Fruit fly (Drosophila melanogaster) whole organism, embryonic: ENCODE results near the gene Nepl20.
A peak's percentile ranks its signal among the peaks of the same experiment; 100 is the strongest.

ENCODE experiments used
- Atf-2 ChIP-seq: fragments of 200-800 bp; sonication (Bioruptor generic); optimal IDR thresholded peaks from 2 replicates; lab custom pipeline; 2016; ENCODE audit warnings: missing biosample characterization, missing genetic modification characterization
- CG12104 ChIP-seq: fragments of 200-800 bp; sonication (Bioruptor generic); optimal IDR thresholded peaks from 3 replicates; lab custom pipeline; 2016; ENCODE audit warnings: missing biosample characterization, missing genetic modification characterization
- CG12236 ChIP-seq: fragments of 200-800 bp; sonication (Bioruptor generic); optimal IDR thresholded peaks from 2 replicates; lab custom pipeline; 2016; ENCODE audit warnings: missing biosample characterization, missing genetic modification characterization
- CG14667 ChIP-seq: fragments of 200-800 bp; sonication (Bioruptor generic); IDR thresholded peaks from 2 replicates; pipeline ENCODE4 v1.3.6; 2022; ENCODE audit warnings: missing biosample characterization, missing genetic modification characterization
- CG15514 ChIP-seq: fragments of 200-800 bp; sonication (Bioruptor generic); optimal IDR thresholded peaks from 3 replicates; lab custom pipeline; 2017; ENCODE audit warnings: missing biosample characterization, missing genetic modification characterization, mild to moderate bottlenecking, moderate library complexity, missing genetic modification reagents
- CG17568 ChIP-seq: fragments of 200-800 bp; sonication (Bioruptor generic); optimal IDR thresholded peaks from 2 replicates; lab custom pipeline; 2018; ENCODE audit warnings: missing biosample characterization, mild to moderate bottlenecking, missing genetic modification characterization, moderate library complexity
- CG18262 ChIP-seq: fragments of 200-800 bp; optimal IDR thresholded peaks from 3 replicates; lab custom pipeline; 2019; ENCODE audit warnings: missing biosample characterization, mild to moderate bottlenecking, missing genetic modification characterization, moderate library complexity
- CG18599 ChIP-seq: fragments of 200-800 bp; sonication (Bioruptor generic); optimal IDR thresholded peaks from 3 replicates; lab custom pipeline; 2017; ENCODE audit warnings: missing biosample characterization, missing genetic modification characterization, mild to moderate bottlenecking, moderate library complexity, missing genetic modification reagents
- CG2199 ChIP-seq: fragments of 200-800 bp; sonication (Bioruptor generic); IDR thresholded peaks from 3 replicates; pipeline ENCODE4 v1.3.6; 2022; ENCODE audit warnings: missing biosample characterization, missing genetic modification characterization
- CG31388 ChIP-seq: fragments of 200-800 bp; sonication (Bioruptor generic); optimal IDR thresholded peaks from 2 replicates; lab custom pipeline; 2016; ENCODE audit warnings: missing biosample characterization, missing genetic modification characterization
- CG3407 ChIP-seq: fragments of 200-800 bp; sonication (Bioruptor generic); optimal IDR thresholded peaks from 2 replicates; lab custom pipeline; 2018; ENCODE audit warnings: missing biosample characterization, mild to moderate bottlenecking, missing genetic modification characterization
- CG34422 ChIP-seq: fragments of 200-800 bp; sonication (Bioruptor generic); IDR thresholded peaks from 3 replicates; pipeline ENCODE4 v1.3.6; 2022; ENCODE audit warnings: missing biosample characterization, missing genetic modification characterization
- CG4404 ChIP-seq: fragments of 200-800 bp; sonication (Bioruptor generic); IDR thresholded peaks from 2 replicates; pipeline ENCODE4 v1.3.6; 2022; ENCODE audit warnings: missing biosample characterization, missing genetic modification characterization
- CG6683 ChIP-seq: fragments of 200-800 bp; sonication (Bioruptor generic); optimal IDR thresholded peaks from 2 replicates; lab custom pipeline; 2017; ENCODE audit warnings: missing biosample characterization, mild to moderate bottlenecking, missing genetic modification characterization, missing genetic modification reagents
- CG8478 ChIP-seq: fragments of >200 bp; optimal IDR thresholded peaks from 2 replicates; lab custom pipeline; 2018
- CG9727 ChIP-seq: fragments of 200-800 bp; sonication (Bioruptor generic); optimal IDR thresholded peaks from 3 replicates; lab custom pipeline; 2017; ENCODE audit warnings: missing biosample characterization, mild to moderate bottlenecking, missing genetic modification characterization
- Chrac-16 ChIP-seq: fragments of 200-800 bp; sonication (Bioruptor generic); optimal IDR thresholded peaks from 3 replicates; lab custom pipeline; 2016; ENCODE audit warnings: missing biosample characterization, missing genetic modification characterization
- D ChIP-seq, 2 experiments: fragments of 200-800 bp in 1 of 2; fragments of >200 bp in 1 of 2; sonication (Bioruptor generic) in 1 of 2; optimal IDR thresholded peaks; 2 replicates in 1 of 2; 3 replicates in 1 of 2; lab custom pipeline; 2017; ENCODE audit warnings: mild to moderate bottlenecking in 1 of 2, missing biosample characterization in 1 of 2, missing genetic modification characterization in 1 of 2, missing genetic modification reagents in 1 of 2
- E2f1 ChIP-seq: fragments of 200-800 bp; sonication (Bioruptor generic); IDR thresholded peaks from 2 replicates; pipeline ENCODE4 v1.3.6; 2022; ENCODE audit warnings: missing biosample characterization, missing genetic modification characterization
- Elba2 ChIP-seq: fragments of 200-800 bp; sonication (Bioruptor generic); optimal IDR thresholded peaks from 3 replicates; lab custom pipeline; 2016; ENCODE audit warnings: missing biosample characterization, missing genetic modification characterization
- Fer1 ChIP-seq: fragments of 200-800 bp; sonication (Bioruptor generic); optimal IDR thresholded peaks from 2 replicates; lab custom pipeline; 2017; ENCODE audit warnings: missing biosample characterization, mild to moderate bottlenecking, missing genetic modification characterization
- HHEX ChIP-seq: fragments of 200-800 bp; sonication (Bioruptor generic); optimal IDR thresholded peaks from 3 replicates; lab custom pipeline; 2017; ENCODE audit warnings: missing biosample characterization, mild to moderate bottlenecking, missing genetic modification characterization, missing genetic modification reagents
- HLH3B ChIP-seq: fragments of 200-800 bp; sonication (Bioruptor generic); IDR thresholded peaks from 2 replicates; pipeline ENCODE4 v1.3.6; 2022; ENCODE audit warnings: missing biosample characterization, missing genetic modification characterization
- Jarid2 ChIP-seq: fragments of 200-800 bp; sonication (Bioruptor generic); optimal IDR thresholded peaks from 3 replicates; lab custom pipeline; 2017; ENCODE audit warnings: mild to moderate bottlenecking, missing biosample characterization, missing genetic modification reagents, missing genetic modification characterization
- Lim3 ChIP-seq: fragments of 200-800 bp; sonication (Bioruptor generic); IDR thresholded peaks from 2 replicates; pipeline ENCODE4 v1.3.6; 2022; ENCODE audit warnings: missing biosample characterization, missing genetic modification characterization
- Lpt ChIP-seq: fragments of >200 bp; optimal IDR thresholded peaks from 2 replicates; lab custom pipeline; 2018; ENCODE audit warnings: missing biosample characterization, missing genetic modification characterization
- Nf-YA ChIP-seq: fragments of 200-800 bp; sonication (Bioruptor generic); IDR thresholded peaks from 2 replicates; pipeline ENCODE4 v1.3.6; 2022; ENCODE audit warnings: missing biosample characterization, missing genetic modification characterization
- Opbp ChIP-seq: fragments of 200-800 bp; sonication (Bioruptor generic); IDR thresholded peaks from 3 replicates; pipeline ENCODE4 v1.3.6; 2022; ENCODE audit warnings: missing biosample characterization, missing genetic modification characterization; ENCODE audit not compliant: partially characterized antibody
- Sry-δ ChIP-seq: fragments of 200-800 bp; sonication (Bioruptor generic); optimal IDR thresholded peaks from 2 replicates; lab custom pipeline; 2016; ENCODE audit warnings: missing biosample characterization, missing genetic modification characterization
- aop ChIP-seq: fragments of 200-800 bp; sonication (Bioruptor generic); IDR thresholded peaks from 2 replicates; pipeline ENCODE4 v1.3.6; 2022; ENCODE audit warnings: missing biosample characterization, missing genetic modification characterization
- ap ChIP-seq: fragments of 200-800 bp; sonication (Bioruptor generic); IDR thresholded peaks from 2 replicates; pipeline ENCODE4 v1.3.6; 2022; ENCODE audit warnings: missing biosample characterization, missing genetic modification characterization
- bab2 ChIP-seq: fragments of 200-800 bp; sonication (Bioruptor generic); optimal IDR thresholded peaks from 2 replicates; lab custom pipeline; 2016; ENCODE audit warnings: missing biosample characterization, missing genetic modification characterization
- bcd ChIP-seq: fragments of 200-800 bp; sonication (Bioruptor generic); optimal IDR thresholded peaks from 2 replicates; lab custom pipeline; 2017; ENCODE audit warnings: missing biosample characterization, mild to moderate bottlenecking, missing genetic modification characterization
- cwo ChIP-seq: fragments of 200-800 bp; sonication (Bioruptor generic); optimal IDR thresholded peaks from 3 replicates; lab custom pipeline; 2017; ENCODE audit warnings: missing biosample characterization, missing genetic modification characterization, mild to moderate bottlenecking, moderate library complexity, missing genetic modification reagents
- disco-r ChIP-seq: fragments of 200-800 bp; sonication (Bioruptor generic); optimal IDR thresholded peaks from 2 replicates; lab custom pipeline; 2016; ENCODE audit warnings: missing biosample characterization, missing genetic modification characterization
- dpn ChIP-seq, 2 experiments: fragments of 200-800 bp; sonication (Bioruptor generic); optimal IDR thresholded peaks; 3 replicates each; lab custom pipeline; 2016; ENCODE audit warnings: missing biosample characterization in 2 of 2, missing genetic modification characterization in 2 of 2
- esg ChIP-seq: fragments of 200-800 bp; sonication (Bioruptor generic); conservative IDR thresholded peaks from 2 replicates; pipeline ENCODE4 v1.3.6; 2022; ENCODE audit warnings: missing biosample characterization, missing genetic modification characterization
- gce ChIP-seq: fragments of 200-800 bp; sonication (Bioruptor generic); IDR thresholded peaks from 3 replicates; pipeline ENCODE4 v1.3.6; 2022; ENCODE audit warnings: missing biosample characterization, missing genetic modification characterization
- grn ChIP-seq: fragments of 200-800 bp; sonication (Bioruptor generic); optimal IDR thresholded peaks from 3 replicates; lab custom pipeline; 2017; ENCODE audit warnings: missing biosample characterization, missing genetic modification characterization
- gsb ChIP-seq: fragments of 200-800 bp; sonication (Bioruptor generic); IDR thresholded peaks from 2 replicates; pipeline ENCODE4 v1.3.6; 2022; ENCODE audit warnings: missing biosample characterization, missing genetic modification characterization
- gsb-n ChIP-seq: fragments of 200-800 bp; sonication (Bioruptor generic); optimal IDR thresholded peaks from 3 replicates; lab custom pipeline; 2018; ENCODE audit warnings: missing biosample characterization, mild to moderate bottlenecking, missing genetic modification characterization
- her ChIP-seq: fragments of 200-800 bp; sonication (Bioruptor generic); optimal IDR thresholded peaks from 2 replicates; lab custom pipeline; 2016; ENCODE audit warnings: missing biosample characterization, missing genetic modification characterization
- insv ChIP-seq, 2 experiments: fragments of 200-800 bp; sonication (Bioruptor generic); optimal IDR thresholded peaks; 3 replicates each; lab custom pipeline; 2016 to 2018; ENCODE audit warnings: missing biosample characterization in 2 of 2, missing genetic modification characterization in 2 of 2
- lab ChIP-seq: fragments of 200-800 bp; sonication (Bioruptor generic); optimal IDR thresholded peaks from 3 replicates; lab custom pipeline; 2017; ENCODE audit warnings: missing biosample characterization, missing genetic modification characterization, mild to moderate bottlenecking, moderate library complexity, missing genetic modification reagents
- pum ChIP-seq: fragments of 200-800 bp; sonication (Bioruptor generic); optimal IDR thresholded peaks from 2 replicates; lab custom pipeline; 2016; ENCODE audit warnings: missing biosample characterization, missing genetic modification characterization
- tap ChIP-seq: fragments of 200-800 bp; optimal IDR thresholded peaks from 3 replicates; lab custom pipeline; 2019; ENCODE audit warnings: missing biosample characterization, mild to moderate bottlenecking, missing genetic modification characterization, moderate library complexity
- tio ChIP-seq: fragments of 200-800 bp; sonication (Bioruptor generic); optimal IDR thresholded peaks from 2 replicates; lab custom pipeline; 2017; ENCODE audit warnings: missing biosample characterization, missing genetic modification characterization, inconsistent platforms
- vnd ChIP-seq: fragments of 200-800 bp; sonication (Bioruptor generic); IDR thresholded peaks from 3 replicates; pipeline ENCODE4 v1.3.6; 2022; ENCODE audit warnings: missing biosample characterization, missing genetic modification characterization; ENCODE audit not compliant: partially characterized antibody
- zen2 ChIP-seq: fragments of 200-800 bp; sonication (Bioruptor generic); IDR thresholded peaks from 3 replicates; pipeline ENCODE4 v1.3.6; 2022; ENCODE audit warnings: missing biosample characterization, missing genetic modification characterization; ENCODE audit not compliant: partially characterized antibody

The Nepl20 gene

dm6 chr3R:28831626-28832267 is 48.8 kb upstream of the Nepl20 start, which contains the start of gene WASp (continued):
- TF ChIP-seq insv (GFP tag; optimal IDR thresholded peaks at IDR 0.05; lab: Kevin White, UChicago) (peak in 1 of 2 experiments; percentile 62), dpn (GFP tag; optimal IDR thresholded peaks at IDR 0.05; lab: Kevin White, UChicago) (peak in 1 of 2 experiments; percentile 78), CG18599 (GFP tag; lab: Kevin White, UChicago) (peak; percentile 53), CG31388 (no peak), esg (GFP tag; lab: Robert Waterston, UW) (no peak), pum (GFP tag; lab: Kevin White, UChicago) (peak; percentile 55), Lim3 (no peak), CG4404 (GFP tag; lab: Robert Waterston, UW) (no peak), gsb-n (no peak), zen2 (GFP tag; lab: Robert Waterston, UW) (no peak; the same call in 2 of the 3 replicates), CG12104 (GFP tag; lab: Kevin White, UChicago) (no peak), gce (GFP tag; lab: Robert Waterston, UW) (0 out of 3 replicates have a peak, but pooled peaks have one; percentile 52), HHEX (GFP tag; lab: Kevin White, UChicago) (peak; percentile 55), Chrac-16 (GFP tag; lab: Kevin White, UChicago) (no peak), cwo (GFP tag; lab: Kevin White, UChicago) (no peak), ap (GFP tag; lab: Robert Waterston, UW) (0 out of 2 replicates have a peak, but pooled peaks have one; percentile 34), D (optimal IDR thresholded peaks at IDR 0.05; lab: Kevin White, UChicago) (no peak), D (GFP tag; optimal IDR thresholded peaks at IDR 0.05; lab: Kevin White, UChicago) (peak; percentile 48), Lpt (no peak), CG17568 (no peak), Opbp (peak; percentile 75; the same call in 2 of the 3 replicates), bab2 (GFP tag; lab: Kevin White, UChicago) (peak; percentile 68), CG6683 (GFP tag; lab: Kevin White, UChicago) (peak; percentile 42), tio (no peak), CG8478 (lab: Kevin White, UChicago) (no peak), CG9727 (GFP tag; lab: Kevin White, UChicago) (peak; percentile 73), CG34422 (GFP tag; lab: Robert Waterston, UW) (peak; percentile 35; the same call in 1 of the 3 replicates), Sry-δ (GFP tag; lab: Kevin White, UChicago) (peak; percentile 94), Atf-2 (GFP tag; lab: Kevin White, UChicago) (peak; percentile 39), disco-r (GFP tag; lab: Kevin White, UChicago) (peak; percentile 78), bcd (peak; percentile 80), lab (peak; percentile 81), tap (tag; lab: Kevin White, UChicago) (no peak), CG14667 (GFP tag; lab: Robert Waterston, UW) (peak; percentile 30; the same call in 1 of the 2 replicates), aop (peak; percentile 99), Elba2 (peak; percentile 51), CG15514 (GFP tag; lab: Kevin White, UChicago) (peak; percentile 88), Fer1 (no peak), Jarid2 (GFP tag; lab: Kevin White, UChicago) (no peak), her (GFP tag; lab: Kevin White, UChicago) (peak; percentile 82), gsb (GFP tag; lab: Robert Waterston, UW) (peak; percentile 45; the same call in 1 of the 2 replicates), E2f1 (peak; percentile 66), CG18262 (tag; lab: Kevin White, UChicago) (no peak), grn (GFP tag; lab: Kevin White, UChicago) (no peak), vnd (GFP tag; lab: Robert Waterston, UW) (no peak), CG2199 (GFP tag; lab: Robert Waterston, UW) (0 out of 3 replicates have a peak, but pooled peaks have one; percentile 53), HLH3B (GFP tag; lab: Robert Waterston, UW) (peak; percentile 57), CG3407 (GFP tag; lab: Kevin White, UChicago) (peak; percentile 58), CG12236 (GFP tag; lab: Kevin White, UChicago) (peak; percentile 15), Nf-YA (GFP tag; lab: Robert Waterston, UW) (peak; percentile 46; the same call in 1 of the 2 replicates)
